Fruit fly (Drosophila melanogaster) whole organism, embryonic: ENCODE measurements around the gene CG3630.

Experiments
- CG11093 ChIP-seq: fragments of 200-800 bp; sonication (Bioruptor generic); IDR thresholded peaks from 3 replicates; pipeline ENCODE4 v1.3.6; 2022; ENCODE audit warnings: missing biosample characterization, missing genetic modification characterization
- CG12071 ChIP-seq: fragments of 200-800 bp; sonication (Bioruptor generic); optimal IDR thresholded peaks from 3 replicates; lab custom pipeline; 2018; ENCODE audit warnings: missing biosample characterization, mild to moderate bottlenecking, missing genetic modification characterization
- CG13894 ChIP-seq: fragments of 200-800 bp; sonication (Bioruptor generic); optimal IDR thresholded peaks from 3 replicates; lab custom pipeline; 2018; ENCODE audit warnings: missing biosample characterization, mild to moderate bottlenecking, missing genetic modification characterization, moderate library complexity
- CG14441 ChIP-seq: fragments of 200-800 bp; sonication (Bioruptor generic); IDR thresholded peaks from 2 replicates; pipeline ENCODE4 v1.3.6; 2022; ENCODE audit warnings: missing biosample characterization, missing genetic modification characterization
- CG15073 ChIP-seq: fragments of 200-800 bp; sonication (Bioruptor generic); optimal IDR thresholded peaks from 2 replicates; lab custom pipeline; 2016; ENCODE audit warnings: missing biosample characterization, missing genetic modification characterization
- CG15479 ChIP-seq: fragments of 200-800 bp; sonication (Bioruptor generic); optimal IDR thresholded peaks from 3 replicates; lab custom pipeline; 2019; ENCODE audit warnings: missing biosample characterization, mild to moderate bottlenecking, missing genetic modification characterization, moderate library complexity
- CG15514 ChIP-seq: fragments of 200-800 bp; sonication (Bioruptor generic); optimal IDR thresholded peaks from 3 replicates; lab custom pipeline; 2017; ENCODE audit warnings: missing biosample characterization, missing genetic modification characterization, mild to moderate bottlenecking, moderate library complexity, missing genetic modification reagents
- CG16779 ChIP-seq: fragments of 200-800 bp; sonication (Bioruptor generic); IDR thresholded peaks from 2 replicates; pipeline ENCODE4 v1.3.6; 2022; ENCODE audit warnings: missing biosample characterization, missing genetic modification characterization
- CG16813 ChIP-seq: fragments of 200-800 bp; sonication (Bioruptor generic); IDR thresholded peaks from 3 replicates; pipeline ENCODE4 v1.3.6; 2022; ENCODE audit warnings: missing biosample characterization, missing genetic modification characterization; ENCODE audit not compliant: partially characterized antibody
- CG17186 ChIP-seq: fragments of 200-800 bp; sonication (Bioruptor generic); optimal IDR thresholded peaks from 3 replicates; lab custom pipeline; 2017; ENCODE audit warnings: missing biosample characterization, missing genetic modification reagents, missing genetic modification characterization
- CG17361 ChIP-seq: fragments of 200-800 bp; sonication (Bioruptor generic); IDR thresholded peaks from 3 replicates; pipeline ENCODE4 v1.3.6; 2022; ENCODE audit warnings: missing biosample characterization, missing genetic modification characterization
- CG18262 ChIP-seq: fragments of 200-800 bp; optimal IDR thresholded peaks from 3 replicates; lab custom pipeline; 2019; ENCODE audit warnings: missing biosample characterization, mild to moderate bottlenecking, missing genetic modification characterization, moderate library complexity
- CG34422 ChIP-seq: fragments of 200-800 bp; sonication (Bioruptor generic); IDR thresholded peaks from 3 replicates; pipeline ENCODE4 v1.3.6; 2022; ENCODE audit warnings: missing biosample characterization, missing genetic modification characterization
- CG3838 ChIP-seq: fragments of 200-800 bp; sonication (Bioruptor generic); optimal IDR thresholded peaks from 3 replicates; lab custom pipeline; 2016; ENCODE audit warnings: missing biosample characterization, missing genetic modification characterization
- CG4707 ChIP-seq: fragments of 200-800 bp; sonication (Bioruptor generic); optimal IDR thresholded peaks from 2 replicates; lab custom pipeline; 2018; ENCODE audit warnings: missing biosample characterization, mild to moderate bottlenecking, missing genetic modification characterization, moderate library complexity
- CG4730 ChIP-seq: fragments of 200-800 bp; sonication (Bioruptor generic); IDR thresholded peaks from 2 replicates; pipeline ENCODE4 v1.3.6; 2022; ENCODE audit warnings: missing biosample characterization, missing genetic modification characterization
- CG6272 ChIP-seq: fragments of 200-800 bp; sonication (Bioruptor generic); IDR thresholded peaks from 2 replicates; pipeline ENCODE4 v1.3.6; 2022; ENCODE audit warnings: missing biosample characterization, missing genetic modification characterization
- CG8765 ChIP-seq: fragments of 200-800 bp; sonication (Bioruptor generic); IDR thresholded peaks from 2 replicates; pipeline ENCODE4 v1.3.6; 2022; ENCODE audit warnings: missing biosample characterization, missing genetic modification characterization
- CG8944 ChIP-seq: fragments of 200-800 bp; sonication (Bioruptor generic); optimal IDR thresholded peaks from 3 replicates; lab custom pipeline; 2016; ENCODE audit warnings: missing biosample characterization, missing genetic modification characterization
- CG9609 ChIP-seq: fragments of 200-800 bp; sonication (Bioruptor generic); optimal IDR thresholded peaks from 3 replicates; lab custom pipeline; 2016; ENCODE audit warnings: missing biosample characterization, missing genetic modification characterization
- Dek ChIP-seq: fragments of 200-800 bp; sonication (Bioruptor generic); optimal IDR thresholded peaks from 3 replicates; lab custom pipeline; 2019; ENCODE audit warnings: missing biosample characterization, mild to moderate bottlenecking, missing genetic modification characterization, moderate library complexity
- E2f2 ChIP-seq: fragments of 200-800 bp; sonication (Bioruptor generic); IDR thresholded peaks from 2 replicates; pipeline ENCODE4 v1.3.6; 2022; ENCODE audit warnings: missing biosample characterization, missing genetic modification characterization
- ERR ChIP-seq: fragments of 200-800 bp; sonication (Bioruptor generic); optimal IDR thresholded peaks from 2 replicates; lab custom pipeline; 2016; ENCODE audit warnings: missing biosample characterization, missing genetic modification characterization
- Hr78 ChIP-seq, 2 experiments: fragments of 200-800 bp in 1 of 2; fragments of >200 bp in 1 of 2; sonication (Bioruptor generic) in 1 of 2; optimal IDR thresholded peaks; 2 replicates each; lab custom pipeline; 2017 to 2019; ENCODE audit warnings: missing biosample characterization in 2 of 2, missing genetic modification characterization in 2 of 2, mild to moderate bottlenecking in 1 of 2, moderate library complexity in 1 of 2
- Lim3 ChIP-seq: fragments of 200-800 bp; sonication (Bioruptor generic); IDR thresholded peaks from 2 replicates; pipeline ENCODE4 v1.3.6; 2022; ENCODE audit warnings: missing biosample characterization, missing genetic modification characterization
- Med ChIP-seq: fragments of 200-800 bp; sonication (Bioruptor generic); peaks from one replicate; lab custom pipeline; 2016; ENCODE audit warnings: missing biosample characterization, missing genetic modification characterization, mild to moderate bottlenecking, inconsistent platforms, moderate library complexity
- NC2α ChIP-seq: fragments of 200-800 bp; sonication (Bioruptor generic); optimal IDR thresholded peaks from 2 replicates; lab custom pipeline; 2016; ENCODE audit warnings: missing biosample characterization, missing genetic modification characterization
- Oaz ChIP-seq: fragments of 200-800 bp; sonication (Bioruptor generic); IDR thresholded peaks from 2 replicates; pipeline ENCODE4 v1.3.6; 2022; ENCODE audit warnings: missing biosample characterization, missing genetic modification characterization
- Scr ChIP-seq: fragments of 200-800 bp; sonication (Bioruptor generic); IDR thresholded peaks from 2 replicates; pipeline ENCODE4 v1.3.6; 2022; ENCODE audit warnings: missing biosample characterization, missing genetic modification characterization; ENCODE audit not compliant: partially characterized antibody
- Side ChIP-seq: fragments of 200-800 bp; sonication (Bioruptor generic); optimal IDR thresholded peaks from 2 replicates; lab custom pipeline; 2016; ENCODE audit warnings: missing biosample characterization, missing genetic modification characterization
- Sry-δ ChIP-seq: fragments of 200-800 bp; sonication (Bioruptor generic); optimal IDR thresholded peaks from 2 replicates; lab custom pipeline; 2016; ENCODE audit warnings: missing biosample characterization, missing genetic modification characterization
- amos ChIP-seq: fragments of 200-800 bp; sonication (Bioruptor generic); IDR thresholded peaks from 2 replicates; pipeline ENCODE4 v1.3.6; 2022; ENCODE audit warnings: missing biosample characterization, missing genetic modification characterization; ENCODE audit not compliant: partially characterized antibody
- bigmax ChIP-seq: fragments of 200-800 bp; sonication (Bioruptor generic); optimal IDR thresholded peaks from 2 replicates; lab custom pipeline; 2018; ENCODE audit warnings: missing biosample characterization, mild to moderate bottlenecking, missing genetic modification characterization
- bowl ChIP-seq: fragments of 200-800 bp; sonication (Bioruptor generic); IDR thresholded peaks from 2 replicates; pipeline ENCODE4 v1.3.6; 2022; ENCODE audit warnings: missing biosample characterization, missing genetic modification characterization
- btn ChIP-seq: fragments of 200-800 bp; sonication (Bioruptor generic); optimal IDR thresholded peaks from 2 replicates; lab custom pipeline; 2016; ENCODE audit warnings: missing biosample characterization, missing genetic modification characterization
- crc ChIP-seq: fragments of 200-800 bp; sonication (Bioruptor generic); optimal IDR thresholded peaks from 2 replicates; lab custom pipeline; 2016; ENCODE audit warnings: missing biosample characterization, missing genetic modification characterization
- da ChIP-seq: fragments of 200-800 bp; sonication (Bioruptor generic); optimal IDR thresholded peaks from 2 replicates; lab custom pipeline; 2016; ENCODE audit warnings: missing biosample characterization, missing genetic modification characterization
- dimm ChIP-seq: fragments of 200-800 bp; sonication (Bioruptor generic); IDR thresholded peaks from 2 replicates; pipeline ENCODE4 v1.3.6; 2022; ENCODE audit warnings: missing biosample characterization, missing genetic modification characterization
- dm ChIP-seq: fragments of 200-800 bp; sonication (Bioruptor generic); optimal IDR thresholded peaks from 3 replicates; lab custom pipeline; 2016; ENCODE audit warnings: missing biosample characterization, missing genetic modification characterization
- h ChIP-seq: fragments of >200 bp; optimal IDR thresholded peaks from 2 replicates; lab custom pipeline; 2017
- kah ChIP-seq: fragments of 200-800 bp; sonication (Bioruptor generic); optimal IDR thresholded peaks from 2 replicates; lab custom pipeline; 2018; ENCODE audit warnings: missing biosample characterization, mild to moderate bottlenecking, missing genetic modification characterization
- knrl ChIP-seq: fragments of 200-800 bp; sonication (Bioruptor generic); IDR thresholded peaks from 3 replicates; pipeline ENCODE4 v1.3.6; 2022; ENCODE audit warnings: missing biosample characterization, missing genetic modification characterization; ENCODE audit not compliant: partially characterized antibody
- nerfin-1 ChIP-seq: fragments of 200-800 bp; sonication (Bioruptor generic); optimal IDR thresholded peaks from 3 replicates; lab custom pipeline; 2019; ENCODE audit warnings: missing biosample characterization, mild to moderate bottlenecking, missing genetic modification characterization, moderate library complexity
- ro ChIP-seq: fragments of 200-800 bp; sonication (Bioruptor generic); IDR thresholded peaks from 2 replicates; pipeline ENCODE4 v1.3.6; 2022; ENCODE audit warnings: missing biosample characterization, missing genetic modification characterization
- run ChIP-seq: fragments of 200-800 bp; sonication (Bioruptor generic); optimal IDR thresholded peaks from 3 replicates; lab custom pipeline; 2018; ENCODE audit warnings: missing biosample characterization, mild to moderate bottlenecking, missing genetic modification characterization
- sisA ChIP-seq: fragments of 200-800 bp; sonication (Bioruptor generic); IDR thresholded peaks from 2 replicates; pipeline ENCODE4 v1.3.6; 2022; ENCODE audit warnings: missing biosample characterization, missing genetic modification characterization
- slbo ChIP-seq: fragments of 200-800 bp; sonication (Bioruptor generic); IDR thresholded peaks from 2 replicates; pipeline ENCODE4 v1.3.6; 2022; ENCODE audit warnings: missing biosample characterization, missing genetic modification characterization
- tin ChIP-seq: fragments of 200-800 bp; sonication (Bioruptor generic); optimal IDR thresholded peaks from 3 replicates; lab custom pipeline; 2016; ENCODE audit warnings: missing biosample characterization, missing genetic modification characterization
- tna ChIP-seq: fragments of 200-800 bp; sonication (Bioruptor generic); IDR thresholded peaks from 2 replicates; pipeline ENCODE4 v1.3.6; 2022; ENCODE audit warnings: missing biosample characterization, missing genetic modification characterization; ENCODE audit not compliant: partially characterized antibody
- trh ChIP-seq: fragments of 200-800 bp; sonication (Bioruptor generic); optimal IDR thresholded peaks from 2 replicates; lab custom pipeline; 2016; ENCODE audit warnings: missing biosample characterization, missing genetic modification characterization
- usp ChIP-seq: fragments of >200 bp; optimal IDR thresholded peaks from 2 replicates; lab custom pipeline; 2017; ENCODE audit warnings: missing biosample characterization, missing genetic modification characterization
- wdn ChIP-seq: fragments of 200-800 bp; sonication (Bioruptor generic); IDR thresholded peaks from 2 replicates; pipeline ENCODE4 v1.3.6; 2022; ENCODE audit warnings: missing biosample characterization, missing genetic modification characterization
- wor ChIP-seq: fragments of 200-800 bp; sonication (Bioruptor generic); IDR thresholded peaks from 2 replicates; pipeline ENCODE4 v1.3.6; 2022; ENCODE audit warnings: missing biosample characterization, missing genetic modification characterization

CG3630 gene

DNA sequence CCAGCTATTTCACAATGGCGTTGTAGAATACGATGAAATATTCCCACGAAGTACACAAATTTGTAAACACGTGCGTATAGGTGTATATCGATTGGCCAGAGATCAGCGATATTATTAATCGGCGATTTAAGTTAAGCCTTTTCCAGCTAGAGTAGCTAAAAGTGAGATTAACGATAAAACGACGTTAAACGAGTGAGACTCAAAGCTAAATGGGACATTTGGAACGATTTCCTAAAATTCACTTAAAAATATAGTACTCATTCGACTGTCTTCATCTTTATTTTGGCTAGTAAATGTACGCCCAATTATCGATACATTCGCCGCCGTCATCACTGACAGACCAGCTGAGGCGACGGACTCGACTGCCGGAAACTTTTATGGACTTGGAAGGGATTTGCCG lies 22.6 kb downstream of the CG3630 start, which contains the start of the genes Nmd3 and CG17776 (continued):
- TF ChIP-seq CG12071 (GFP tag; lab: Kevin White, UChicago) (no peak), Med (GFP tag; lab: Kevin White, UChicago) (peak; percentile 71), CG8944 (GFP tag; lab: Kevin White, UChicago) (no peak), bowl (GFP tag; lab: Robert Waterston, UW) (no peak), crc (GFP tag; lab: Kevin White, UChicago) (no peak), Sry-δ (peak; percentile 73), CG16779 (GFP tag; lab: Robert Waterston, UW) (no peak), CG15073 (GFP tag; lab: Kevin White, UChicago) (no peak), CG13894 (no peak), CG15479 (GFP tag; lab: Kevin White, UChicago) (no peak), CG6272 (no peak), ro (no peak), ERR (GFP tag; lab: Kevin White, UChicago) (no peak), CG17361 (GFP tag; lab: Robert Waterston, UW) (no peak), trh (no peak), Oaz (GFP tag; lab: Robert Waterston, UW) (no peak), CG34422 (GFP tag; lab: Robert Waterston, UW) (no peak), kah (GFP tag; lab: Kevin White, UChicago) (no peak), NC2α (GFP tag; lab: Kevin White, UChicago) (no peak), tin (GFP tag; lab: Kevin White, UChicago) (no peak), CG14441 (GFP tag; lab: Robert Waterston, UW) (no peak), usp (GFP tag; lab: Kevin White, UChicago) (no peak), Dek (tag; lab: Kevin White, UChicago) (no peak), btn (GFP tag; lab: Kevin White, UChicago) (no peak), Side (GFP tag; lab: Kevin White, UChicago) (peak; percentile 11), h (lab: Kevin White, UChicago) (no peak), dm (peak; percentile 93), CG18262 (tag; lab: Kevin White, UChicago) (peak; percentile 7), Scr (GFP tag; lab: Robert Waterston, UW) (peak; percentile 73), amos (GFP tag; lab: Robert Waterston, UW) (peak; percentile 47; the same call in 1 of the 2 replicates), Lim3 (no peak), CG11093 (GFP tag; lab: Robert Waterston, UW) (no peak), CG4707 (GFP tag; lab: Kevin White, UChicago) (no peak), CG17186 (GFP tag; lab: Kevin White, UChicago) (peak; percentile 33), CG8765 (GFP tag; lab: Robert Waterston, UW) (no peak), Hr78 (GFP tag; optimal IDR thresholded peaks at IDR 0.05; lab: Kevin White, UChicago) (no peak), bigmax (GFP tag; lab: Kevin White, UChicago) (no peak), dimm (GFP tag; lab: Robert Waterston, UW) (no peak), CG3838 (no peak), wdn (GFP tag; lab: Robert Waterston, UW) (no peak), sisA (no peak), E2f2 (peak; percentile 46; the same call in 1 of the 2 replicates), CG16813 (peak; percentile 74), knrl (peak; percentile 58; the same call in 2 of the 3 replicates), wor (GFP tag; lab: Robert Waterston, UW) (no peak), CG15514 (GFP tag; lab: Kevin White, UChicago) (peak; percentile 64), CG9609 (GFP tag; lab: Kevin White, UChicago) (no peak), nerfin-1 (tag; lab: Kevin White, UChicago) (no peak), da (GFP tag; lab: Kevin White, UChicago) (no peak), tna (peak; percentile 70), slbo (GFP tag; lab: Robert Waterston, UW) (no peak), run (tag; lab: Kevin White, UChicago) (no peak), CG4730 (GFP tag; lab: Robert Waterston, UW) (no peak)
